Worm (Caenorhabditis elegans): ENCODE results near the gene ctsa-2.

- no peak for TF ChIP-seq lsy-2 (tag; optimal IDR thresholded peaks at IDR 0.05)
- no peak for TF ChIP-seq flh-1 (GFP tag; optimal IDR thresholded peaks at IDR 0.05)
- no peak for TF ChIP-seq elt-3 (tag; optimal IDR thresholded peaks at IDR 0.05)
- no peak for TF ChIP-seq unc-62 (GFP tag; optimal IDR thresholded peaks at IDR 0.05)
- no peak for TF ChIP-seq elt-1 (tag; optimal IDR thresholded peaks at IDR 0.05; ENCODE audit: borderline replicate concordance, insufficient read depth)
- TF ChIP-seq nhr-76 (tag; optimal IDR thresholded peaks at IDR 0.05) = no peak
These were observed 11.3 kb downstream of the ctsa-2 start for ce11 chrX:6419113-6419512.

All from whole organism, mixed stage, embryonic.